Worm (Caenorhabditis elegans): Measurements from ENCODE around the gene F20D6.12.

F20D6.12 gene

DNA sequence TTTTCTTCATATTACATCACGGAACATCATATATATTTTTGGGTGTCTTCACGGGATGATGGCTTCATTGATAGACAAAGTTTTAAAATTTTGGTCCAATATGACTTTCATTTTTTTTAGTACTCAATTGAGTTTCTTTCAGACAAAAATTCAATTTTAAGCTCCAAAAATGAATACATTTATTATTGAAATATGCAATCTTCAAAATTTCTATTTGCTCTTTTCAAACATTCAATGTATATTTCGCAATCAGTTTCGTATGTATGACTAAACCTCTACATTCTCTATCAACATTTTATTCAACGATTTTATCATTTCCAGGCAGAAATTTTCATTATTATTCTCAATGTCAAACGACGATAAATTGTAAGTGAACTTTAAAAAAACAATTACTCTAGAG is 6.5 kb downstream of the F20D6.12 start, which contains the start of gene srp-8:
srp-8 (plus strand) TSS at position 301 of the 400 bp plus-strand sequence.
- TF ChIP-seq tbx-11 (GFP tag; IDR thresholded peaks at IDR 0.05): no peak
- TF ChIP-seq flt-1 (GFP tag; IDR thresholded peaks at IDR 0.05): no peak
- no peak for TF ChIP-seq ceh-36 (tag; optimal IDR thresholded peaks at IDR 0.05)
- TF ChIP-seq tra-4 (tag; optimal IDR thresholded peaks at IDR 0.05): no peak
- TF ChIP-seq sea-1 (GFP tag; conservative IDR thresholded peaks at IDR 0.05): no peak
- no peak for TF ChIP-seq hnd-1 (tag; optimal IDR thresholded peaks at IDR 0.05)

DNA sequence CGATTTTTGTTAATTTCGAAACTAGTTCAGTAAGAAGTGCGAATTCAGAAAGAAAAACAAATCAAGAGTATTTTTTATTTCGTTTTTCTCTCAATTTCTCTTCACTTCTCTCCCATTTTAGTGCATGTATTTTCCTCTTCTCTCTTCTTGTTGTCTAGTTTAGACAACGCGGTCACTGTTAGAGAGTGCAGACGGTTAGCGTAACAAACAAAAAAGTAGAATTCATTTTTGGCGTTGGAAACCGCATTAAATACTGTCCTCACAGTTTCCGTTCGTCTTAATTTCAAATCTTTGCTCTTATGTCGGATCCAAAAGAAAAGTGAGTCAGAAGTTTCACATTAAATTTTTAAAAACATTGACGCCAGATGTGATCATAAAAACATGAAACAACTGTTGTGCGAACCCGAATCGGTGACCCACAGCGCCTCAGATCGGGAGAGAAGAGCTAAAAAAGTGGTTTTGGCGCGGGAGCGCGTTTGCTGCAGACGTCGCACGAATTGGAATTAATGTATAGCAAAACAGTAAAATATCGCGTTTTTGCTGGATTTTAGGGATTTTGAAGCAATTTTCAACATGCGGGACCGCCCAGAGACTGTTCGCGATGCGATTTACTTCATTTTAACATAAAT is 10.9 kb downstream of the F20D6.12 start, which contains the start of gene srp-7:
srp-7 (plus strand) TSS at position 213 of the 629 bp plus-strand sequence.
- TF ChIP-seq scrt-1 (GFP tag; IDR thresholded peaks at IDR 0.05): peak; percentile 36; the same call in 1 of the 2 replicates
- TF ChIP-seq flt-1 (GFP tag; IDR thresholded peaks at IDR 0.05): no peak

ce11 chrV:8178279-8178678 is 11.6 kb downstream of the F20D6.12 start:
- no peak for TF ChIP-seq sea-1 (GFP tag; conservative IDR thresholded peaks at IDR 0.05)

DNA sequence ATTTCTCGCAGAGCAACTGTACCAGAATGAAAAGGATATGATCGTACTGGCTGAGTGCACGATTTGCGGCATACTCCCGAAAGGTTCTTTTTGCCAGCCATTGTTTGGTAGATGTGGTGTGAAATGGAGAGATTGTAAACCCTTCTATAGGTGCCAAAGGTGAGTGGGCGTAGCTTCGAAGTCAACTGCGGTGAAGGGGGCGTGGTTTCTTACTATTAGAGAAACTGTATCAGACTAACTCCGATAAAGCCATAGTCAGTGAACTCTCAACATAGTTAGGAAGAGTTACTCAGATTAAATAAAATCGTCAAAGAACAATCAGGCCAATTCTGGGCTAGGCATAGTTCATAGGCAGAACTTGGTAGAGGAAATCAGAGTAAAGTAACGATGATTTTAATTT is 12.6 kb downstream of the F20D6.12 start, which contains the start of gene F20D6.9:
F20D6.9 (minus strand) TSS at position 101 of the 400 bp plus-strand sequence.
- TF ChIP-seq tbx-11 (GFP tag; IDR thresholded peaks at IDR 0.05): no peak
- TF ChIP-seq hmg-4 (GFP tag; optimal IDR thresholded peaks at IDR 0.05): no peak
- no peak for TF ChIP-seq ceh-36 (tag; optimal IDR thresholded peaks at IDR 0.05)
- TF ChIP-seq tbx-37 (GFP tag; conservative IDR thresholded peaks at IDR 0.05): no peak
- TF ChIP-seq tra-4 (tag; optimal IDR thresholded peaks at IDR 0.05): no peak
- no peak for TF ChIP-seq aly-1 (tag; optimal IDR thresholded peaks at IDR 0.05)
- no peak for TF ChIP-seq sea-1 (GFP tag; conservative IDR thresholded peaks at IDR 0.05)
- no peak for TF ChIP-seq pes-1 (GFP tag; IDR thresholded peaks at IDR 0.05)
- TF ChIP-seq ceh-13 (GFP tag; optimal IDR thresholded peaks at IDR 0.05): no peak
- TF ChIP-seq ama-1 (optimal IDR thresholded peaks at IDR 0.05): no peak
- no peak for TF ChIP-seq ets-7 (tag; optimal IDR thresholded peaks at IDR 0.05)
- no peak for TF ChIP-seq F13C5.2 (tag; optimal IDR thresholded peaks at IDR 0.05)

DNA sequence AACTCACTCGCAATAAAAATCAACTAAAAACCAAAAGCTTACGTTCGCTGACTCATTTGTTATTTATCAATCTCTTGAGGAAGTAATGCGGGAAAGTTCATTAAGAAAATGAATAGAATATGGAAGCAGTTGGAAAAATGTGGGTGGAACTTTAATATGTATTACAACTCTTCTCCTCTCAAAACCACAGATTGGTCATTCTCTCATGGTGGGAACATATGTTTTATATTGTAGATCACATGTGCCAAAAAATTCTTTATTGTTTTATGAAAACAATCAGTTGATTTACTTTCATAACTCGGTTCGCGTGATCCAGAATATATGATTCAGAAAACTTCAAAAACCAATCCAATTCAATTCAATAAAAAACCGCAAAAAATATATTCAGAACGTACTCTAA is 18.2 kb downstream of the F20D6.12 start:
- TF ChIP-seq aly-1 (tag; optimal IDR thresholded peaks at IDR 0.05) (no peak), hmbx-1 (tag; optimal IDR thresholded peaks at IDR 0.05) (no peak), ets-7 (tag; optimal IDR thresholded peaks at IDR 0.05) (no peak)

DNA sequence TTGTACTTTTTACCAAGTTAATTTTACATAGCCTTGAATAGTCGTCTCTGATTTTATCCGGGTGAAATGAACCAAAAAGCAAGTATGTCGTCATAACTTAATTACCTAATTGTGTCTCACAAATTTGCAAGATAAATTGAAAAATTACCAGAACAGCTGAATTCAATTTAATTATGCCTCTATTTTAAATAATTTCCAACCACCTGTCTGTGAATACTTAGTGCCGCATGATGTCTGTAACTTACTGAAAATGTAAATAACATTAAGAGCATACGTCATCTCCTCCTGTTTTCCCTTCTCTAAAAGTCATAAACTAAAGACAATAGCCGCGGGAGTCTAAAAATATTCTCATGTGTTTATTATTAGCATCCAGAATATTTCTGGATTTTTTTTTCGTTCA is 19.6 kb downstream of the F20D6.12 start:
- no peak for TF ChIP-seq F13C5.2 (tag; optimal IDR thresholded peaks at IDR 0.05)

ce11 chrV:8169150-8169549 is 20.8 kb downstream of the F20D6.12 start:
- no peak for TF ChIP-seq hnd-1 (tag; optimal IDR thresholded peaks at IDR 0.05)
- no peak for TF ChIP-seq hmbx-1 (tag; optimal IDR thresholded peaks at IDR 0.05)
- no peak for TF ChIP-seq tra-4 (tag; optimal IDR thresholded peaks at IDR 0.05)
- no peak for TF ChIP-seq sea-1 (GFP tag; conservative IDR thresholded peaks at IDR 0.05)
- TF ChIP-seq F13C5.2 (tag; optimal IDR thresholded peaks at IDR 0.05): no peak
- no peak for TF ChIP-seq aly-1 (tag; optimal IDR thresholded peaks at IDR 0.05)
- no peak for TF ChIP-seq flt-1 (GFP tag; IDR thresholded peaks at IDR 0.05)
- TF ChIP-seq pes-1 (GFP tag; IDR thresholded peaks at IDR 0.05): no peak
- TF ChIP-seq ets-7 (tag; optimal IDR thresholded peaks at IDR 0.05): no peak
- TF ChIP-seq tbx-11 (GFP tag; IDR thresholded peaks at IDR 0.05): no peak
- TF ChIP-seq scrt-1 (GFP tag; IDR thresholded peaks at IDR 0.05): no peak
- no peak for TF ChIP-seq ceh-36 (tag; optimal IDR thresholded peaks at IDR 0.05)
- TF ChIP-seq ama-1 (optimal IDR thresholded peaks at IDR 0.05): no peak
- TF ChIP-seq hmg-4 (GFP tag; optimal IDR thresholded peaks at IDR 0.05): no peak
- TF ChIP-seq ceh-13 (GFP tag; optimal IDR thresholded peaks at IDR 0.05): no peak

ce11 chrV:8168219-8168962 is 21.5 kb downstream of the F20D6.12 start, which contains the start of gene F20D6.8:
TSS of gene F20D6.8 (minus strand) at chrV:8168269.
- TF ChIP-seq B0310.2 (tag; optimal IDR thresholded peaks at IDR 0.05): no peak
- no peak for TF ChIP-seq scrt-1 (GFP tag; IDR thresholded peaks at IDR 0.05)
- TF ChIP-seq hmbx-1 (tag; optimal IDR thresholded peaks at IDR 0.05): no peak
- TF ChIP-seq ets-7 (tag; optimal IDR thresholded peaks at IDR 0.05): no peak
- TF ChIP-seq pes-1 (GFP tag; IDR thresholded peaks at IDR 0.05): no peak
- TF ChIP-seq F13C5.2 (tag; optimal IDR thresholded peaks at IDR 0.05): no peak
- no peak for TF ChIP-seq sea-1 (GFP tag; conservative IDR thresholded peaks at IDR 0.05)
- TF ChIP-seq ama-1 (optimal IDR thresholded peaks at IDR 0.05): no peak
- TF ChIP-seq hmg-4 (GFP tag; optimal IDR thresholded peaks at IDR 0.05): no peak
- no peak for TF ChIP-seq aly-1 (tag; optimal IDR thresholded peaks at IDR 0.05)
- TF ChIP-seq hnd-1 (tag; optimal IDR thresholded peaks at IDR 0.05): no peak
- TF ChIP-seq tra-4 (tag; optimal IDR thresholded peaks at IDR 0.05): no peak
- TF ChIP-seq tbx-37 (GFP tag; conservative IDR thresholded peaks at IDR 0.05): no peak

DNA sequence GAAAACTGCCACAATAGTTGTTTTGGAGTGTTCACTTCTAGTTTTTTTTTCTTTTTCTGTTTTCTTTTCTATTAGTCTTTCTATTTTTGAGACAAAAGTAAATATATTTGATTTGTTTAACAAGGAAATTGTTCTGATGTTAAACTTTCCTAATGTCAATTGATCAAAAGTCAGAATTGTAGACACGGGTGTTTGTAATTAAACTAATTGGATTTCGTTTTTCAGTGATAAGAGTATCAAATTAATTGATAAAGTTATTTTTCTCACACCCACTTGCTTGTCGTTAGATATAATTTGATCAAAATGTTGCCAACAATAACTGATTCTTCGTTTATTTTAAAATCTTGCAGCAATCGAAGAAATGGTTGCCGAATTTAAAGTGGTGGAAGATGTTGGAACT is 26.7 kb downstream of the F20D6.12 start:
- TF ChIP-seq sea-1 (GFP tag; conservative IDR thresholded peaks at IDR 0.05) (no peak), ets-7 (tag; optimal IDR thresholded peaks at IDR 0.05) (no peak)
